Worm (Caenorhabditis elegans): ENCODE data around the gene wah-1.

ce11 chrIII:11995783-11996182 lies 5.8 kb downstream of the wah-1 start:
- TF ChIP-seq W03F9.2 (tag; optimal IDR thresholded peaks at IDR 0.05), result no peak
- TF ChIP-seq him-1 (tag; optimal IDR thresholded peaks at IDR 0.05), result no peak
